Fruit fly (Drosophila melanogaster): ENCODE measurements around the gene eIF4EHP.

The eIF4EHP gene

dm6 chr3R:24104471-24105311, 4.1 kb downstream of the eIF4EHP start (continued):
- TF ChIP-seq CG34376 (GFP tag; optimal IDR thresholded peaks at IDR 0.05) (peak; percentile 59), slou (GFP tag; optimal IDR thresholded peaks at IDR 0.05) (no peak), CG12744 (GFP tag; optimal IDR thresholded peaks at IDR 0.05) (no peak), CG2889 (GFP tag; IDR thresholded peaks at IDR 0.05) (no peak), Dref (GFP tag; IDR thresholded peaks at IDR 0.05) (no peak), nerfin-1 (tag; optimal IDR thresholded peaks at IDR 0.05) (peak; percentile 77), Ptx1 (GFP tag; IDR thresholded peaks at IDR 0.05) (no peak), CG2129 (GFP tag; IDR thresholded peaks at IDR 0.05; ENCODE audit: partially characterized antibody) (no peak), ac (GFP tag; optimal IDR thresholded peaks at IDR 0.05) (no peak), CG8944 (GFP tag; optimal IDR thresholded peaks at IDR 0.05) (no peak)

dm6 chr3R:24103708-24104107, 5.1 kb downstream of the eIF4EHP start:
- peak; percentile 84 for TF ChIP-seq Ets65A (GFP tag)
- no peak for TF ChIP-seq onecut (GFP tag; IDR thresholded peaks at IDR 0.05)
- TF ChIP-seq zen2 (GFP tag; IDR thresholded peaks at IDR 0.05; ENCODE audit: partially characterized antibody) = 0 out of 3 replicates have a peak, but pooled peaks have one; percentile 5
- no peak for TF ChIP-seq org-1 (GFP tag; optimal IDR thresholded peaks at IDR 0.05)
- peak; percentile 56 for TF ChIP-seq Med (GFP tag)

dm6 chr3R:24102387-24102786, 6.4 kb downstream of the eIF4EHP start:
- TF ChIP-seq wor (GFP tag; IDR thresholded peaks at IDR 0.05) (no peak), CG4820 (GFP tag; optimal IDR thresholded peaks at IDR 0.05) (no peak), CG34422 (GFP tag; IDR thresholded peaks at IDR 0.05) (no peak), tll (GFP tag; optimal IDR thresholded peaks at IDR 0.05) (no peak), CG6175 (GFP tag; IDR thresholded peaks at IDR 0.05) (no peak), CG2202 (tag; optimal IDR thresholded peaks at IDR 0.05) (no peak), en (GFP tag; optimal IDR thresholded peaks at IDR 0.05) (no peak), zen (tag; optimal IDR thresholded peaks at IDR 0.05) (no peak), CG3163 (GFP tag; optimal IDR thresholded peaks at IDR 0.05) (no peak), yki (optimal IDR thresholded peaks at IDR 0.05) (no peak), repo (GFP tag; optimal IDR thresholded peaks at IDR 0.05) (no peak), Sry-β (GFP tag; optimal IDR thresholded peaks at IDR 0.05) (no peak), ken (GFP tag; IDR thresholded peaks at IDR 0.05) (no peak), CG2129 (GFP tag; IDR thresholded peaks at IDR 0.05; ENCODE audit: partially characterized antibody) (no peak), CG13287 (GFP tag; IDR thresholded peaks at IDR 0.05; ENCODE audit: partially characterized antibody) (no peak), CG18619 (GFP tag; optimal IDR thresholded peaks at IDR 0.05) (no peak), pita (GFP tag; optimal IDR thresholded peaks at IDR 0.05) (no peak), klu (GFP tag; IDR thresholded peaks at IDR 0.05) (no peak), CG7786 (GFP tag; optimal IDR thresholded peaks at IDR 0.05) (no peak), rib (GFP tag; IDR thresholded peaks at IDR 0.05) (no peak), Hsf (GFP tag; optimal IDR thresholded peaks at IDR 0.05) (no peak), tin (GFP tag; optimal IDR thresholded peaks at IDR 0.05) (no peak), tx (GFP tag; optimal IDR thresholded peaks at IDR 0.05) (no peak), BtbVII (GFP tag; optimal IDR thresholded peaks at IDR 0.05) (peak; percentile 57), Nf-YC (tag; optimal IDR thresholded peaks at IDR 0.05) (no peak), CoRest (tag; optimal IDR thresholded peaks at IDR 0.05) (no peak), YL-1 (GFP tag; optimal IDR thresholded peaks at IDR 0.05) (no peak), CG4707 (GFP tag; optimal IDR thresholded peaks at IDR 0.05) (no peak), ato (GFP tag; IDR thresholded peaks at IDR 0.05; ENCODE audit: partially characterized antibody) (no peak), Rfx (GFP tag; IDR thresholded peaks at IDR 0.05) (peak; percentile 50; the same call in 1 of the 2 replicates), CG12071 (GFP tag; optimal IDR thresholded peaks at IDR 0.05) (no peak), CG43689 (GFP tag; IDR thresholded peaks at IDR 0.05) (no peak), maf-S (GFP tag; optimal IDR thresholded peaks at IDR 0.05) (no peak), cas (GFP tag; IDR thresholded peaks at IDR 0.05) (no peak)
